Worm (Caenorhabditis elegans): ENCODE results near the gene sre-38.
A peak's percentile ranks its signal among the peaks of the same experiment; 100 is the strongest.

The sre-38 gene

ce11 chrII:12441164-12441563, 16.2 kb upstream of the sre-38 start, which contains the start of gene Y57A10C.10:
Gene Y57A10C.10, minus strand, starts transcription at chrII:12441264.
- TF ChIP-seq set-16 (GFP tag; IDR thresholded peaks at IDR 0.05) = peak; percentile 12; the same call in 1 of the 2 replicates

- TF ChIP-seq aha-1 (tag) (peak; percentile 55), skn-1 (tag; optimal IDR thresholded peaks at IDR 0.05) (no peak), madf-9 (GFP tag; conservative IDR thresholded peaks at IDR 0.05) (no peak)
These were observed 12.5 kb upstream of the sre-38 start, which contains the start of the genes W05H5.1 and pitr-6 for ce11 chrII:12444679-12445376. Gene W05H5.1, minus strand, starts transcription at chrII:12444779. Gene pitr-6, plus strand, starts transcription at chrII:12445326.

- TF ChIP-seq nhr-237 (tag; optimal IDR thresholded peaks at IDR 0.05) (no peak), lin-38 (GFP tag; IDR thresholded peaks at IDR 0.05) (no peak), ZK546.5 (tag; optimal IDR thresholded peaks at IDR 0.05) (no peak), D1046.2 (GFP tag; IDR thresholded peaks at IDR 0.05) (no peak), T20F7.1 (GFP tag; optimal IDR thresholded peaks at IDR 0.05) (no peak), arid-1 (GFP tag; conservative IDR thresholded peaks at IDR 0.05) (no peak), cey-2 (tag; optimal IDR thresholded peaks at IDR 0.05; ENCODE audit: borderline replicate concordance, insufficient read depth) (no peak), aly-2 (tag; optimal IDR thresholded peaks at IDR 0.05) (no peak), ama-1 (optimal IDR thresholded peaks at IDR 0.05) (no peak), unc-62 (GFP tag; optimal IDR thresholded peaks at IDR 0.05 in 1 of 2) (no peak), unc-62 (tag; optimal IDR thresholded peaks at IDR 0.05) (no peak), zip-2 (tag; optimal IDR thresholded peaks at IDR 0.05) (no peak)
These were observed 9.1 kb upstream of the sre-38 start, which contains the start of gene srh-27 for ce11 chrII:12448241-12448640. Gene srh-27, plus strand, starts transcription at chrII:12448541.

- TF ChIP-seq lin-29 (GFP tag; IDR thresholded peaks at IDR 0.05) = no peak
- no peak for TF ChIP-seq ceh-28 (tag; optimal IDR thresholded peaks at IDR 0.05)
- TF ChIP-seq skn-1 (tag; optimal IDR thresholded peaks at IDR 0.05) = no peak
- TF ChIP-seq dve-1 (tag; optimal IDR thresholded peaks at IDR 0.05; ENCODE audit: insufficient read depth) = no peak
- no peak for TF ChIP-seq nhr-6 (tag; optimal IDR thresholded peaks at IDR 0.05)
- no peak for TF ChIP-seq lir-3 (tag; optimal IDR thresholded peaks at IDR 0.05)
- no peak for TF ChIP-seq ama-1 (optimal IDR thresholded peaks at IDR 0.05)
These were observed 7.5 kb upstream of the sre-38 start, which contains the start of gene sre-34 for ce11 chrII:12449849-12450248. Gene sre-34, plus strand, starts transcription at chrII:12450149.

- TF ChIP-seq aha-1 (tag) = peak; percentile 81
- TF ChIP-seq spr-3 (GFP tag; optimal IDR thresholded peaks at IDR 0.05) = no peak
These were observed 4.5 kb upstream of the sre-38 start, which contains the start of the genes sre-35 and sre-33 for ce11 chrII:12452754-12453352. Gene sre-35, minus strand, starts transcription at chrII:12452854. Gene sre-33, plus strand, starts transcription at chrII:12453302.

ce11 chrII:12456633-12457032, 742 bp upstream of the sre-38 start, which contains the start of gene sre-32:
Gene sre-32, minus strand, starts transcription at chrII:12456733.
- TF ChIP-seq egl-27 (tag; optimal IDR thresholded peaks at IDR 0.05) (no peak), sdz-12 (GFP tag; optimal IDR thresholded peaks at IDR 0.05) (no peak), F37D6.2 (tag; optimal IDR thresholded peaks at IDR 0.05) (no peak), R02D3.7 (tag; optimal IDR thresholded peaks at IDR 0.05) (no peak), lin-13 (GFP tag; optimal IDR thresholded peaks at IDR 0.05) (no peak), duxl-1 (tag; optimal IDR thresholded peaks at IDR 0.05; ENCODE audit: poor library complexity) (no peak), ztf-11 (tag; optimal IDR thresholded peaks at IDR 0.05) (no peak), ztf-7 (tag; optimal IDR thresholded peaks at IDR 0.05) (no peak), lir-3 (tag; optimal IDR thresholded peaks at IDR 0.05) (no peak)
